Fruit fly (Drosophila melanogaster) whole organism: ENCODE results near the gene CG7806.

Experiments
- CG8478 ChIP-seq: fragments of >200 bp; optimal IDR thresholded peaks from 2 replicates; lab custom pipeline; 2018; ENCODE audit warnings: inconsistent platforms
- pan ChIP-seq: fragments of >200 bp; optimal IDR thresholded peaks from 2 replicates; lab custom pipeline; 2017

- no peak for TF ChIP-seq CG8478
- TF ChIP-seq pan, result no peak
Measured at dm6 chr2L:8274958-8275584, 36.1 kb upstream of the CG7806 start.
